Worm (Caenorhabditis elegans) whole organism, midembryonic: ENCODE measurements around the gene B0454.6.

Source experiments
- med-1 ChIP-seq: sonication (generic microtip); optimal IDR thresholded peaks from 2 replicates; lab custom pipeline; 2017; ENCODE audit warnings: missing genetic modification characterization, mild to moderate bottlenecking, missing compliant biosample characterization, antibody characterized with exemption, missing genetic modification reagents; ENCODE audit not compliant: insufficient read depth
- tab-1 ChIP-seq: fragments of 200-800 bp; sonication (Bioruptor generic); IDR thresholded peaks from 2 replicates; pipeline ENCODE4 v1.3.6; 2022; ENCODE audit warnings: missing genetic modification characterization, missing compliant biosample characterization

DNA sequence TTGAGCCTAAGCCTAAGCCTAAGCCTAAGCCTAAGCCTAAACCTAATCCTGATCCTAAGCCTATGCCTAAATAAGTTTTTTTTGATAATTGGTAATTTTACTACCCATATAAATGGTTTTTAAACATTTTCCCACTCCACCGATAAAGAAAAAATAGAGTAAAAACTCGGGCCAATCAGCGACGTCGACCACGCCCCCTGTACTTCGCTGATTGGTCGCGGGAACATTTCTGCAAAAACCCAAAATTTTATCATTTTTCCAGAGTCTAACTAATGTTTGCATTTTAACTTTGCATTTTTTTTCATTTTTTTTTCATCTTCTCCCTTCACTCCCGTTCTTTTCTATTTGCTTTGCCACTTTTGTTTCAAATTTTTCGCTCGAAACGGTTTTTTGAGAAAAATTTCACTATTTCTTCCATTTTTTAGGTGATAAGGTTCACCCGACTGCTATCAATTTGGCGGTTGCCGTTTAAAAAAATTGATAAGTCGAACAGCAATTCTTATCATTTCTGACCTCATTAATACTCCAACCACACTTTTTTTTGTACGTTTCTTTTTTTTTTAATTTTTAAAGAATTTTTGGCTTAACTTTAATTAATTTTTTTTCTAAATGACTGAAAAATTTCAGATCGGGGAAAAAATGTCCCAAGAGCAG, 18.3 kb upstream of the B0454.6 start, which contains the start of gene C41H7.2:
- no peak for TF ChIP-seq med-1 (GFP tag; lab: Kevin White, UChicago)
- no peak for TF ChIP-seq tab-1 (GFP tag; lab: Robert Waterston, UW)
